Worm (Caenorhabditis elegans) whole organism, late embryonic: ENCODE data around the gene W01A11.1.

Source experiments
- dve-1 ChIP-seq: sonication (generic microtip); optimal IDR thresholded peaks from 2 replicates; lab custom pipeline; 2017; ENCODE audit warnings: antibody characterized with exemption, mild to moderate bottlenecking, missing genetic modification characterization, missing compliant biosample characterization
- fkh-10 ChIP-seq: fragments of 150-350 bp; optimal IDR thresholded peaks from 2 replicates; lab custom pipeline; 2014; ENCODE audit warnings: missing biosample characterization, missing genetic modification reagents, missing genetic modification characterization
- pat-9 ChIP-seq: fragments of 200-800 bp; sonication (Bioruptor generic); optimal IDR thresholded peaks from 2 replicates; lab custom pipeline; 2018; ENCODE audit warnings: mild to moderate bottlenecking, missing genetic modification characterization, moderate library complexity, missing compliant biosample characterization
- pax-1 ChIP-seq: fragments of 150-350 bp; optimal IDR thresholded peaks from 2 replicates; lab custom pipeline; 2014; ENCODE audit warnings: missing biosample characterization, missing genetic modification characterization

DNA sequence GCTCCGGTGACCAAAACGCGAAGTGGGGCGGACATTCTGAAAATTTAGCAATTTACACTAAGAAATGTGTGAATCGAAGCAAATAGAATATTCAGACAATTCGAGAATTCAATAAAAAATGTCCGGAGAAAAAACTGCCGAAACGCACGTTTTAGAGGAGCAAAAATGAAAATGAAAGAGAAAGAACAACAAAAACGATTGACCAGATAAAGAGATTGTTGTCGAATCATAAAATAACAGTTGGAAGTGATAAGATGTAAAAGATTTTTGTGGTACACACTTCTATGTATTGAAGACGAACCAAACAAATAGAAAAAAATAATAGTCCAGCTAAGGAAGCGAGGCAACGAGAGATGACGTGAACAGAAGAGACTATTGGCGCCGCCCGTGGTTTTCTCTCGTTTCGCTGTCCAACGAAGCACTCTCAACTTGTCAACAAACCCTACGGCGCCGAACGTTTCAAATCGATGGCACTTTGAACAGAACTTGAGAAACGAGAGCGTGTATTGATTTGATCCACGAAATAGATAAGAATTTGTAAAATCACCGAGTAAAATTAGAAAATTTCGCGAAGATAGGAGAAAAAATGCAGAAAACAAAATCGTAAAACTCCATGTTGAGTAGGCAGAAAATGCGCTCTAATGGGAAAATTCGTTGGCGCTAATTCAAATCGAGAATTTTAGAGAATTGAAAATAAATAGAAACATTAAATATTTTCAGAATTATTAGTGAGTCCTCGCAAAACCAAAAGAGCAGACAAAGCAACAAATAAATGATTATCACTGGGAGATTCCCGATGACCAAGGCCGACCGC is 17.7 kb downstream of the W01A11.1 start, which contains the start of gene mdh-1:
- TF ChIP-seq dve-1 (tag; lab: Kevin White, UChicago) (no peak), pax-1 (tag; lab: Kevin White, UChicago) (no peak), pat-9 (tag; lab: Kevin White, UChicago) (no peak), fkh-10 (GFP tag; lab: Kevin White, UChicago) (no peak)
